Fruit fly (Drosophila melanogaster) whole organism, embryonic: ENCODE results near the gene CG10970.

Source experiments
- CG10147 ChIP-seq: fragments of 200-800 bp; sonication (Bioruptor generic); optimal IDR thresholded peaks from 2 replicates; lab custom pipeline; 2019; ENCODE audit warnings: missing biosample characterization, mild to moderate bottlenecking, missing genetic modification characterization, moderate library complexity
- CG10267 ChIP-seq: fragments of 200-800 bp; sonication (Bioruptor generic); optimal IDR thresholded peaks from 2 replicates; lab custom pipeline; 2018; ENCODE audit warnings: missing biosample characterization, mild to moderate bottlenecking, missing genetic modification characterization, moderate library complexity
- CG10431 ChIP-seq: fragments of 200-800 bp; sonication (Bioruptor generic); optimal IDR thresholded peaks from 3 replicates; lab custom pipeline; 2018; ENCODE audit warnings: missing biosample characterization, mild to moderate bottlenecking, missing genetic modification characterization
- CG10565 ChIP-seq: fragments of 200-800 bp; sonication (Bioruptor generic); optimal IDR thresholded peaks from 3 replicates; lab custom pipeline; 2016; ENCODE audit warnings: missing biosample characterization, mild to moderate bottlenecking, missing genetic modification characterization
- CG12071 ChIP-seq: fragments of 200-800 bp; sonication (Bioruptor generic); optimal IDR thresholded peaks from 3 replicates; lab custom pipeline; 2018; ENCODE audit warnings: missing biosample characterization, mild to moderate bottlenecking, missing genetic modification characterization
- CG12391 ChIP-seq: fragments of 200-800 bp; sonication (Bioruptor generic); optimal IDR thresholded peaks from 3 replicates; lab custom pipeline; 2018; ENCODE audit warnings: missing biosample characterization, mild to moderate bottlenecking, missing genetic modification characterization, moderate library complexity
- CG13624 ChIP-seq: fragments of 200-800 bp; sonication (Bioruptor generic); optimal IDR thresholded peaks from 2 replicates; lab custom pipeline; 2016; ENCODE audit warnings: missing biosample characterization, missing genetic modification characterization
- CG14441 ChIP-seq: fragments of 200-800 bp; sonication (Bioruptor generic); IDR thresholded peaks from 2 replicates; pipeline ENCODE4 v1.3.6; 2022; ENCODE audit warnings: missing biosample characterization, missing genetic modification characterization
- CG1603 ChIP-seq: fragments of 200-800 bp; sonication (Bioruptor generic); optimal IDR thresholded peaks from 2 replicates; lab custom pipeline; 2019; ENCODE audit warnings: missing biosample characterization, mild to moderate bottlenecking, missing genetic modification characterization, moderate library complexity
- CG3163 ChIP-seq: fragments of 200-800 bp; sonication (Bioruptor generic); optimal IDR thresholded peaks from 3 replicates; lab custom pipeline; 2016; ENCODE audit warnings: missing biosample characterization, missing genetic modification characterization
- CG6254 ChIP-seq: fragments of 200-800 bp; sonication (Bioruptor generic); optimal IDR thresholded peaks from 3 replicates; lab custom pipeline; 2017; ENCODE audit warnings: mild to moderate bottlenecking, missing biosample characterization, missing genetic modification reagents, missing genetic modification characterization
- CG7839 ChIP-seq: fragments of 200-800 bp; sonication (Bioruptor generic); optimal IDR thresholded peaks from 3 replicates; lab custom pipeline; 2018; ENCODE audit warnings: missing biosample characterization, mild to moderate bottlenecking, missing genetic modification characterization, moderate library complexity
- CG8388 ChIP-seq: fragments of 200-800 bp; sonication (Bioruptor generic); optimal IDR thresholded peaks from 2 replicates; lab custom pipeline; 2019; ENCODE audit warnings: missing biosample characterization, mild to moderate bottlenecking, missing genetic modification characterization, moderate library complexity
- CG9797 ChIP-seq: fragments of 200-800 bp; sonication (Bioruptor generic); optimal IDR thresholded peaks from 3 replicates; lab custom pipeline; 2018; ENCODE audit warnings: missing biosample characterization, mild to moderate bottlenecking, missing genetic modification characterization
- CG9817 ChIP-seq: fragments of 200-800 bp; sonication (Bioruptor generic); optimal IDR thresholded peaks from 2 replicates; lab custom pipeline; 2018; ENCODE audit warnings: missing biosample characterization, mild to moderate bottlenecking, missing genetic modification characterization, moderate library complexity
- Drgx ChIP-seq: fragments of 200-800 bp; sonication (Bioruptor generic); IDR thresholded peaks from 2 replicates; pipeline ENCODE4 v1.3.6; 2022; ENCODE audit warnings: missing biosample characterization, missing genetic modification characterization
- Eip74EF ChIP-seq, 2 experiments: fragments of 200-800 bp in 1 of 2; fragments of >200 bp in 1 of 2; sonication (Bioruptor generic) in 1 of 2; optimal IDR thresholded peaks; 2 replicates each; lab custom pipeline; 2017 to 2019; ENCODE audit warnings: missing biosample characterization in 2 of 2, missing genetic modification characterization in 2 of 2, mild to moderate bottlenecking in 1 of 2, moderate library complexity in 1 of 2
- Fer2 ChIP-seq: fragments of 200-800 bp; sonication (Bioruptor generic); optimal IDR thresholded peaks from 2 replicates; lab custom pipeline; 2018; ENCODE audit warnings: missing biosample characterization, mild to moderate bottlenecking, missing genetic modification characterization, moderate library complexity
- HLHmδ ChIP-seq: fragments of 200-800 bp; sonication (Bioruptor generic); optimal IDR thresholded peaks from 2 replicates; lab custom pipeline; 2018; ENCODE audit warnings: missing biosample characterization, mild to moderate bottlenecking, missing genetic modification characterization, moderate library complexity
- Hr3 ChIP-seq: fragments of 200-800 bp; sonication (Bioruptor generic); optimal IDR thresholded peaks from 3 replicates; lab custom pipeline; 2016; ENCODE audit warnings: missing biosample characterization, missing genetic modification characterization
- Hr78 ChIP-seq, 2 experiments: fragments of 200-800 bp in 1 of 2; fragments of >200 bp in 1 of 2; sonication (Bioruptor generic) in 1 of 2; optimal IDR thresholded peaks; 2 replicates each; lab custom pipeline; 2017 to 2019; ENCODE audit warnings: missing biosample characterization in 2 of 2, missing genetic modification characterization in 2 of 2, mild to moderate bottlenecking in 1 of 2, moderate library complexity in 1 of 2
- MESR4 ChIP-seq: fragments of 200-800 bp; sonication (Bioruptor generic); optimal IDR thresholded peaks from 2 replicates; lab custom pipeline; 2018; ENCODE audit warnings: missing biosample characterization, mild to moderate bottlenecking, missing genetic modification characterization, moderate library complexity
- Myb ChIP-seq: fragments of 200-800 bp; sonication (Bioruptor generic); optimal IDR thresholded peaks from 2 replicates; lab custom pipeline; 2016; ENCODE audit warnings: missing biosample characterization, missing genetic modification characterization
- NK7.1 ChIP-seq: fragments of 200-800 bp; sonication (Bioruptor generic); optimal IDR thresholded peaks from 3 replicates; lab custom pipeline; 2016; ENCODE audit warnings: missing biosample characterization, missing genetic modification characterization
- Pdp1 ChIP-seq, 2 experiments: fragments of 200-800 bp; sonication (Bioruptor generic); optimal IDR thresholded peaks; 3 replicates each; lab custom pipeline; 2016; ENCODE audit warnings: missing biosample characterization in 2 of 2, missing genetic modification characterization in 2 of 2, mild to moderate bottlenecking in 1 of 2, moderate library complexity in 1 of 2
- Ptx1 ChIP-seq: fragments of 200-800 bp; sonication (Bioruptor generic); IDR thresholded peaks from 2 replicates; pipeline ENCODE4 v1.3.6; 2022; ENCODE audit warnings: missing biosample characterization, missing genetic modification characterization
- Rx ChIP-seq: fragments of 200-800 bp; sonication (Bioruptor generic); IDR thresholded peaks from 2 replicates; pipeline ENCODE4 v1.3.6; 2022; ENCODE audit warnings: missing biosample characterization, missing genetic modification characterization
- Six4 ChIP-seq: fragments of 200-800 bp; sonication (Bioruptor generic); optimal IDR thresholded peaks from 2 replicates; lab custom pipeline; 2016; ENCODE audit warnings: missing biosample characterization, missing genetic modification characterization
- Sry-β ChIP-seq: fragments of 200-800 bp; sonication (Bioruptor generic); optimal IDR thresholded peaks from 2 replicates; lab custom pipeline; 2018; ENCODE audit warnings: missing biosample characterization, mild to moderate bottlenecking, missing genetic modification characterization, moderate library complexity
- Xbp1 ChIP-seq: fragments of 200-800 bp; sonication (Bioruptor generic); optimal IDR thresholded peaks from 3 replicates; lab custom pipeline; 2016; ENCODE audit warnings: missing biosample characterization, mild to moderate bottlenecking, missing genetic modification characterization
- Xrp1 ChIP-seq: fragments of 200-800 bp; sonication (Bioruptor generic); IDR thresholded peaks from 2 replicates; pipeline ENCODE4 v1.3.6; 2022; ENCODE audit warnings: missing biosample characterization, missing genetic modification characterization
- amos ChIP-seq: fragments of 200-800 bp; sonication (Bioruptor generic); IDR thresholded peaks from 2 replicates; pipeline ENCODE4 v1.3.6; 2022; ENCODE audit warnings: missing biosample characterization, missing genetic modification characterization; ENCODE audit not compliant: partially characterized antibody
- chn ChIP-seq: fragments of 200-800 bp; sonication (Bioruptor generic); optimal IDR thresholded peaks from 2 replicates; lab custom pipeline; 2016; ENCODE audit warnings: missing biosample characterization, missing genetic modification characterization
- corto ChIP-seq: fragments of 200-800 bp; sonication (Bioruptor generic); optimal IDR thresholded peaks from 2 replicates; lab custom pipeline; 2016; ENCODE audit warnings: missing biosample characterization, mild to moderate bottlenecking, missing genetic modification characterization, moderate library complexity
- ems ChIP-seq: fragments of 200-800 bp; sonication (Bioruptor generic); optimal IDR thresholded peaks from 3 replicates; lab custom pipeline; 2016; ENCODE audit warnings: missing biosample characterization, missing genetic modification characterization
- exex ChIP-seq: fragments of 200-800 bp; sonication (Bioruptor generic); optimal IDR thresholded peaks from 4 replicates; lab custom pipeline; 2018; ENCODE audit warnings: missing biosample characterization, mild to moderate bottlenecking, missing genetic modification characterization, moderate library complexity
- fd96Cb ChIP-seq: fragments of 200-800 bp; sonication (Bioruptor generic); optimal IDR thresholded peaks from 2 replicates; lab custom pipeline; 2018; ENCODE audit warnings: missing biosample characterization, mild to moderate bottlenecking, missing genetic modification characterization, moderate library complexity
- gce ChIP-seq: fragments of 200-800 bp; sonication (Bioruptor generic); IDR thresholded peaks from 3 replicates; pipeline ENCODE4 v1.3.6; 2022; ENCODE audit warnings: missing biosample characterization, missing genetic modification characterization
- hkb ChIP-seq, 2 experiments: fragments of 200-800 bp in 1 of 2; fragments of >200 bp in 1 of 2; sonication (Bioruptor generic) in 1 of 2; IDR thresholded peaks in 1 of 2; optimal IDR thresholded peaks in 1 of 2; 2 replicates each; pipeline versions ENCODE4 v1.3.6 to Lab custom; 2017 to 2022; ENCODE audit warnings: missing biosample characterization in 1 of 2, missing genetic modification characterization in 1 of 2
- nom ChIP-seq: fragments of 200-800 bp; sonication (Bioruptor generic); optimal IDR thresholded peaks from 2 replicates; lab custom pipeline; 2017; ENCODE audit warnings: missing biosample characterization, missing genetic modification characterization, mild to moderate bottlenecking, moderate library complexity, missing genetic modification reagents
- row ChIP-seq: fragments of 200-800 bp; sonication (Bioruptor generic); IDR thresholded peaks from 3 replicates; pipeline ENCODE4 v1.3.6; 2022; ENCODE audit warnings: missing biosample characterization, missing genetic modification characterization
- slp2 ChIP-seq: fragments of 200-800 bp; sonication (Bioruptor generic); optimal IDR thresholded peaks from 2 replicates; lab custom pipeline; 2016; ENCODE audit warnings: missing biosample characterization, missing genetic modification characterization
- sqz ChIP-seq: fragments of 200-800 bp; sonication (Bioruptor generic); optimal IDR thresholded peaks from 3 replicates; lab custom pipeline; 2018; ENCODE audit warnings: missing biosample characterization, mild to moderate bottlenecking, missing genetic modification characterization
- tap ChIP-seq: fragments of 200-800 bp; optimal IDR thresholded peaks from 3 replicates; lab custom pipeline; 2019; ENCODE audit warnings: missing biosample characterization, mild to moderate bottlenecking, missing genetic modification characterization, moderate library complexity

The CG10970 gene

DNA sequence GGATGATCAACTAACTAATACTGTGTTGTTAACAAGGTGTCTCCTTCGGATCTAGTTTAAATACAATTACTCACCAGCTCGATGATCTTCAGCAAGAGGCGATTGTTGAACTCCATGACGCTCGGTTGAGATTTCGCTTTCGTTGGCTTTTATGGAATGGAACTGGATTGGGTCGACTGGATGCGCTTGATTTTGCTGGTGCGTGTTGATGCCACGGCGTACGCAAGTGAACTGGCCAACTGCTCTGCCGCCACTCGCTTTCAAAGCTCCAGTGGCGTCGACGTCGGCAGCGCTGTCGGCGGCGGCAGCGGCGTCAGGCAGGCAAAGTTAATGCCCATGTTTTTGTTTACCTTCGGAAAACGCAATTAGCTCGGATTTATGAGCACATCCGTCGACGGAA is 7.1 kb upstream of the CG10970 start, which contains the start of gene CG44325 (continued):
- TF ChIP-seq CG14441: no peak
- no peak for TF ChIP-seq Six4 (GFP tag; lab: Kevin White, UChicago)
- TF ChIP-seq CG8388: no peak
- no peak for TF ChIP-seq Sry-β (GFP tag; lab: Kevin White, UChicago)
- TF ChIP-seq CG10147 (GFP tag; lab: Kevin White, UChicago): no peak
- peak; percentile 32 for TF ChIP-seq MESR4 (GFP tag; lab: Kevin White, UChicago)
- no peak for TF ChIP-seq Hr3 (GFP tag; lab: Kevin White, UChicago)
- peak; percentile 39 for TF ChIP-seq CG12071 (GFP tag; lab: Kevin White, UChicago)
- no peak for TF ChIP-seq tap (tag; lab: Kevin White, UChicago)
- TF ChIP-seq CG10431 (GFP tag; lab: Kevin White, UChicago): no peak
- TF ChIP-seq Drgx (GFP tag; lab: Robert Waterston, UW): no peak
- no peak for TF ChIP-seq slp2 (GFP tag; lab: Kevin White, UChicago)
- TF ChIP-seq CG9817: no peak
- TF ChIP-seq HLHmδ (GFP tag; lab: Kevin White, UChicago): peak; percentile 59
- no peak for TF ChIP-seq exex (tag; lab: Kevin White, UChicago)

- TF ChIP-seq nom (GFP tag; lab: Kevin White, UChicago): peak; percentile 82
- TF ChIP-seq Sry-β (GFP tag; lab: Kevin White, UChicago): no peak
- TF ChIP-seq Hr78 (GFP tag; optimal IDR thresholded peaks at IDR 0.05; lab: Kevin White, UChicago): peak in 1 of 2 experiments; percentile 23
- TF ChIP-seq CG9797 (GFP tag; lab: Kevin White, UChicago): no peak
- TF ChIP-seq row (GFP tag; lab: Robert Waterston, UW): no peak
- no peak for TF ChIP-seq CG10565 (GFP tag; lab: Kevin White, UChicago)
- TF ChIP-seq NK7.1 (GFP tag; lab: Kevin White, UChicago): no peak
- TF ChIP-seq CG13624 (GFP tag; lab: Kevin White, UChicago): peak; percentile 21
- peak; percentile 64 for TF ChIP-seq sqz (GFP tag; lab: Kevin White, UChicago)
- TF ChIP-seq CG6254 (GFP tag; lab: Kevin White, UChicago): no peak
Observed at dm6 chrX:9077558-9077957, 6.3 kb upstream of the CG10970 start.

- peak; percentile 12 for TF ChIP-seq Xbp1
- 0 out of 2 replicates have a peak, but pooled peaks have one; percentile 11 for TF ChIP-seq Ptx1 (GFP tag; lab: Robert Waterston, UW)
- no peak for TF ChIP-seq Rx (GFP tag; lab: Robert Waterston, UW)
- peak; percentile 11 for TF ChIP-seq fd96Cb
- no peak for TF ChIP-seq amos (GFP tag; lab: Robert Waterston, UW)
- 0 out of 2 replicates have a peak, but pooled peaks have one; percentile 5 for TF ChIP-seq Xrp1 (GFP tag; lab: Robert Waterston, UW)
- 0 out of 3 replicates have a peak, but pooled peaks have one; percentile 23 for TF ChIP-seq row (GFP tag; lab: Robert Waterston, UW)
- no peak for TF ChIP-seq CG1603 (tag; lab: Kevin White, UChicago)
- peak; percentile 11 for TF ChIP-seq CG12391 (tag; lab: Kevin White, UChicago)
- TF ChIP-seq chn: no peak
- no peak for TF ChIP-seq corto (GFP tag; lab: Kevin White, UChicago)
- TF ChIP-seq CG7839 (tag; lab: Kevin White, UChicago): peak; percentile 26
- TF ChIP-seq CG3163: no peak
- no peak for TF ChIP-seq hkb (optimal IDR thresholded peaks at IDR 0.05; lab: Kevin White, UChicago)
- peak; percentile 36; the same call in 1 of the 2 replicates for TF ChIP-seq hkb (GFP tag; IDR thresholded peaks at IDR 0.05; lab: Robert Waterston, UW)
- TF ChIP-seq gce: no peak
- TF ChIP-seq nom (GFP tag; lab: Kevin White, UChicago): peak; percentile 62
- no peak for TF ChIP-seq Eip74EF (GFP tag; optimal IDR thresholded peaks at IDR 0.05; lab: Kevin White, UChicago)
- no peak for TF ChIP-seq CG10267 (tag; lab: Kevin White, UChicago)
- TF ChIP-seq HLHmδ (GFP tag; lab: Kevin White, UChicago): no peak
- no peak for TF ChIP-seq Myb
- peak in 1 of 2 experiments; percentile 2 for TF ChIP-seq Pdp1 (GFP tag; optimal IDR thresholded peaks at IDR 0.05; lab: Kevin White, UChicago)
- no peak for TF ChIP-seq Fer2 (tag; lab: Kevin White, UChicago)
- TF ChIP-seq ems (GFP tag; lab: Kevin White, UChicago): no peak
Observed at dm6 chrX:9075641-9076324, 4.6 kb upstream of the CG10970 start.
